Fruit fly (Drosophila melanogaster) whole organism, embryonic: Measurements from ENCODE around the gene CG12516.

Experiments
- Bteb2 ChIP-seq: fragments of 200-800 bp; sonication (Bioruptor generic); optimal IDR thresholded peaks from 2 replicates; lab custom pipeline; 2016; ENCODE audit warnings: missing biosample characterization, missing genetic modification characterization
- CG10267 ChIP-seq: fragments of 200-800 bp; sonication (Bioruptor generic); optimal IDR thresholded peaks from 2 replicates; lab custom pipeline; 2018; ENCODE audit warnings: missing biosample characterization, mild to moderate bottlenecking, missing genetic modification characterization, moderate library complexity
- CG11093 ChIP-seq: fragments of 200-800 bp; sonication (Bioruptor generic); IDR thresholded peaks from 3 replicates; pipeline ENCODE4 v1.3.6; 2022; ENCODE audit warnings: missing biosample characterization, missing genetic modification characterization
- CG11504 ChIP-seq: fragments of 200-800 bp; sonication (Bioruptor generic); optimal IDR thresholded peaks from 3 replicates; lab custom pipeline; 2019; ENCODE audit warnings: missing biosample characterization, mild to moderate bottlenecking, missing genetic modification characterization, moderate library complexity
- CG12744 ChIP-seq: fragments of 200-800 bp; sonication (Bioruptor generic); optimal IDR thresholded peaks from 2 replicates; lab custom pipeline; 2016; ENCODE audit warnings: missing biosample characterization, missing genetic modification characterization
- CG14710 ChIP-seq: fragments of 200-800 bp; sonication (Bioruptor generic); optimal IDR thresholded peaks from 3 replicates; lab custom pipeline; 2019; ENCODE audit warnings: missing biosample characterization, mild to moderate bottlenecking, missing genetic modification characterization, moderate library complexity
- CG15269 ChIP-seq: fragments of 200-800 bp; sonication (Bioruptor generic); optimal IDR thresholded peaks from 2 replicates; lab custom pipeline; 2018; ENCODE audit warnings: missing biosample characterization, mild to moderate bottlenecking, missing genetic modification characterization, moderate library complexity
- CG17186 ChIP-seq: fragments of 200-800 bp; sonication (Bioruptor generic); optimal IDR thresholded peaks from 3 replicates; lab custom pipeline; 2017; ENCODE audit warnings: missing biosample characterization, missing genetic modification reagents, missing genetic modification characterization
- CG31388 ChIP-seq: fragments of 200-800 bp; sonication (Bioruptor generic); optimal IDR thresholded peaks from 2 replicates; lab custom pipeline; 2016; ENCODE audit warnings: missing biosample characterization, missing genetic modification characterization
- CG32532 ChIP-seq: fragments of 200-800 bp; sonication (Bioruptor generic); IDR thresholded peaks from 2 replicates; pipeline ENCODE4 v1.3.6; 2022; ENCODE audit warnings: missing biosample characterization, missing genetic modification characterization
- CG33213 ChIP-seq: fragments of 200-800 bp; sonication (Bioruptor generic); optimal IDR thresholded peaks from 3 replicates; lab custom pipeline; 2016; ENCODE audit warnings: missing biosample characterization, missing genetic modification characterization
- CG34224 ChIP-seq: fragments of 200-800 bp; sonication (Bioruptor generic); IDR thresholded peaks from 3 replicates; pipeline ENCODE4 v1.3.6; 2022; ENCODE audit warnings: missing biosample characterization, missing genetic modification characterization; ENCODE audit not compliant: partially characterized antibody
- CG4424 ChIP-seq: fragments of 200-800 bp; sonication (Bioruptor generic); optimal IDR thresholded peaks from 3 replicates; lab custom pipeline; 2016; ENCODE audit warnings: missing biosample characterization, missing genetic modification characterization
- CG5180 ChIP-seq: fragments of 200-800 bp; sonication (Bioruptor generic); optimal IDR thresholded peaks from 3 replicates; lab custom pipeline; 2017; ENCODE audit warnings: missing biosample characterization, missing genetic modification characterization, mild to moderate bottlenecking, moderate library complexity, missing genetic modification reagents
- CG6654 ChIP-seq: fragments of 200-800 bp; sonication (Bioruptor generic); optimal IDR thresholded peaks from 2 replicates; lab custom pipeline; 2017; ENCODE audit warnings: missing biosample characterization, mild to moderate bottlenecking, missing genetic modification characterization
- CG6689 ChIP-seq: fragments of 200-800 bp; sonication (Bioruptor generic); IDR thresholded peaks from 2 replicates; pipeline ENCODE4 v1.3.6; 2022; ENCODE audit warnings: missing biosample characterization, missing genetic modification characterization
- Camta ChIP-seq: fragments of 200-800 bp; sonication (Bioruptor generic); optimal IDR thresholded peaks from 2 replicates; lab custom pipeline; 2016; ENCODE audit warnings: missing biosample characterization, missing genetic modification characterization
- Dbx ChIP-seq: fragments of 200-800 bp; sonication (Bioruptor generic); IDR thresholded peaks from 3 replicates; pipeline ENCODE4 v1.3.6; 2022; ENCODE audit warnings: missing biosample characterization, missing genetic modification characterization
- E2f1 ChIP-seq: fragments of 200-800 bp; sonication (Bioruptor generic); IDR thresholded peaks from 2 replicates; pipeline ENCODE4 v1.3.6; 2022; ENCODE audit warnings: missing biosample characterization, missing genetic modification characterization
- Fer1 ChIP-seq: fragments of 200-800 bp; sonication (Bioruptor generic); optimal IDR thresholded peaks from 2 replicates; lab custom pipeline; 2017; ENCODE audit warnings: missing biosample characterization, mild to moderate bottlenecking, missing genetic modification characterization
- Gsc ChIP-seq: fragments of 200-800 bp; sonication (Bioruptor generic); IDR thresholded peaks from 2 replicates; pipeline ENCODE4 v1.3.6; 2022; ENCODE audit warnings: missing biosample characterization, missing genetic modification characterization
- HLH54F ChIP-seq: fragments of 200-800 bp; sonication (Bioruptor generic); optimal IDR thresholded peaks from 3 replicates; lab custom pipeline; 2016; ENCODE audit warnings: missing biosample characterization, missing genetic modification characterization
- HLHmδ ChIP-seq: fragments of 200-800 bp; sonication (Bioruptor generic); optimal IDR thresholded peaks from 2 replicates; lab custom pipeline; 2018; ENCODE audit warnings: missing biosample characterization, mild to moderate bottlenecking, missing genetic modification characterization, moderate library complexity
- Hand ChIP-seq: fragments of 200-800 bp; sonication (Bioruptor generic); optimal IDR thresholded peaks from 2 replicates; lab custom pipeline; 2017; ENCODE audit warnings: mild to moderate bottlenecking, missing biosample characterization, missing genetic modification reagents, missing genetic modification characterization
- HmgZ ChIP-seq: fragments of 200-800 bp; sonication (Bioruptor generic); optimal IDR thresholded peaks from 2 replicates; lab custom pipeline; 2018; ENCODE audit warnings: missing biosample characterization, mild to moderate bottlenecking, missing genetic modification characterization
- Hmx ChIP-seq: fragments of 200-800 bp; sonication (Bioruptor generic); optimal IDR thresholded peaks from 2 replicates; lab custom pipeline; 2016; ENCODE audit warnings: missing biosample characterization, missing genetic modification characterization
- Med ChIP-seq: fragments of 200-800 bp; sonication (Bioruptor generic); peaks from one replicate; lab custom pipeline; 2016; ENCODE audit warnings: missing biosample characterization, missing genetic modification characterization, mild to moderate bottlenecking, inconsistent platforms, moderate library complexity
- Nf-YC ChIP-seq: fragments of 200-800 bp; optimal IDR thresholded peaks from 3 replicates; lab custom pipeline; 2019; ENCODE audit warnings: missing biosample characterization, mild to moderate bottlenecking, missing genetic modification characterization, moderate library complexity
- Poxn ChIP-seq: fragments of 200-800 bp; sonication (Bioruptor generic); IDR thresholded peaks from 2 replicates; pipeline ENCODE4 v1.3.6; 2022; ENCODE audit warnings: missing biosample characterization, missing genetic modification characterization
- Tbp ChIP-seq: fragments of >200 bp; optimal IDR thresholded peaks from 2 replicates; lab custom pipeline; 2018; ENCODE audit warnings: missing biosample characterization, missing genetic modification characterization
- Xrp1 ChIP-seq: fragments of 200-800 bp; sonication (Bioruptor generic); IDR thresholded peaks from 2 replicates; pipeline ENCODE4 v1.3.6; 2022; ENCODE audit warnings: missing biosample characterization, missing genetic modification characterization
- YL-1 ChIP-seq: fragments of 200-800 bp; sonication (Bioruptor generic); optimal IDR thresholded peaks from 3 replicates; lab custom pipeline; 2017; ENCODE audit warnings: missing biosample characterization, mild to moderate bottlenecking, missing genetic modification characterization
- abd-A ChIP-seq: fragments of 200-800 bp; sonication (Bioruptor generic); optimal IDR thresholded peaks from 3 replicates; lab custom pipeline; 2019; ENCODE audit warnings: missing biosample characterization, mild to moderate bottlenecking, missing genetic modification characterization, moderate library complexity
- ara ChIP-seq: fragments of 200-800 bp; sonication (Bioruptor generic); IDR thresholded peaks from 2 replicates; pipeline ENCODE4 v1.3.6; 2022; ENCODE audit warnings: missing biosample characterization, missing genetic modification characterization
- ash1 ChIP-seq: fragments of 200-800 bp; sonication (Bioruptor generic); optimal IDR thresholded peaks from 2 replicates; lab custom pipeline; 2018; ENCODE audit warnings: missing biosample characterization, mild to moderate bottlenecking, missing genetic modification characterization
- croc ChIP-seq: fragments of 200-800 bp; sonication (Bioruptor generic); conservative IDR thresholded peaks from 3 replicates; pipeline ENCODE4 v1.3.6; 2022; ENCODE audit warnings: missing biosample characterization, missing genetic modification characterization
- crol ChIP-seq: fragments of 200-800 bp; sonication (Bioruptor generic); IDR thresholded peaks from 2 replicates; pipeline ENCODE4 v1.3.6; 2022; ENCODE audit warnings: missing biosample characterization, missing genetic modification characterization
- en ChIP-seq: fragments of 200-800 bp; sonication (Bioruptor generic); optimal IDR thresholded peaks from 2 replicates; lab custom pipeline; 2016; ENCODE audit warnings: missing biosample characterization, missing genetic modification characterization
- esg ChIP-seq: fragments of 200-800 bp; sonication (Bioruptor generic); conservative IDR thresholded peaks from 2 replicates; pipeline ENCODE4 v1.3.6; 2022; ENCODE audit warnings: missing biosample characterization, missing genetic modification characterization
- fd102C ChIP-seq: fragments of 200-800 bp; sonication (Bioruptor generic); optimal IDR thresholded peaks from 2 replicates; lab custom pipeline; 2018; ENCODE audit warnings: missing biosample characterization, mild to moderate bottlenecking, missing genetic modification characterization, moderate library complexity
- gcm2 ChIP-seq: fragments of 200-800 bp; sonication (Bioruptor generic); optimal IDR thresholded peaks from 2 replicates; lab custom pipeline; 2016; ENCODE audit warnings: missing biosample characterization, missing genetic modification characterization
- gt ChIP-seq: fragments of 200-800 bp; sonication (Bioruptor generic); IDR thresholded peaks from 2 replicates; pipeline ENCODE4 v1.3.6; 2022; ENCODE audit warnings: missing biosample characterization, missing genetic modification characterization
- ind ChIP-seq: fragments of 200-800 bp; sonication (Bioruptor generic); optimal IDR thresholded peaks from 3 replicates; lab custom pipeline; 2016; ENCODE audit warnings: missing biosample characterization, missing genetic modification characterization
- nerfin-2 ChIP-seq: fragments of 200-800 bp; sonication (Bioruptor generic); IDR thresholded peaks from 2 replicates; pipeline ENCODE4 v1.3.6; 2022; ENCODE audit warnings: missing biosample characterization, missing genetic modification characterization; ENCODE audit not compliant: partially characterized antibody
- oc ChIP-seq: fragments of 200-800 bp; sonication (Bioruptor generic); optimal IDR thresholded peaks from 2 replicates; lab custom pipeline; 2018; ENCODE audit warnings: missing biosample characterization, mild to moderate bottlenecking, missing genetic modification characterization, moderate library complexity
- onecut ChIP-seq: fragments of 200-800 bp; sonication (Bioruptor generic); IDR thresholded peaks from 2 replicates; pipeline ENCODE4 v1.3.6; 2022; ENCODE audit warnings: missing biosample characterization, missing genetic modification characterization
- org-1 ChIP-seq: fragments of 200-800 bp; sonication (Bioruptor generic); optimal IDR thresholded peaks from 2 replicates; lab custom pipeline; 2017; ENCODE audit warnings: missing biosample characterization, missing genetic modification characterization
- pan ChIP-seq, 4 experiments: fragments of >200 bp in 3 of 4; fragments of 200-800 bp in 1 of 4; sonication (Bioruptor generic) in 1 of 4; optimal IDR thresholded peaks in 3 of 4; IDR thresholded peaks in 1 of 4; 2 replicates each; pipeline versions ENCODE4 v1.3.6 to Lab custom; 2017 to 2022; ENCODE audit warnings: missing biosample characterization in 2 of 4, missing genetic modification characterization in 2 of 4, mixed read lengths in 1 of 4
- peb ChIP-seq: fragments of 200-800 bp; sonication (Bioruptor generic); IDR thresholded peaks from 2 replicates; pipeline ENCODE4 v1.3.6; 2022; ENCODE audit warnings: missing biosample characterization, missing genetic modification characterization
- pzg ChIP-seq: fragments of 200-800 bp; sonication (Bioruptor generic); optimal IDR thresholded peaks from 3 replicates; lab custom pipeline; 2018; ENCODE audit warnings: missing biosample characterization, mild to moderate bottlenecking, missing genetic modification characterization, moderate library complexity
- slbo ChIP-seq: fragments of 200-800 bp; sonication (Bioruptor generic); IDR thresholded peaks from 2 replicates; pipeline ENCODE4 v1.3.6; 2022; ENCODE audit warnings: missing biosample characterization, missing genetic modification characterization
- wek ChIP-seq: fragments of 200-800 bp; sonication (Bioruptor generic); optimal IDR thresholded peaks from 3 replicates; lab custom pipeline; 2018; ENCODE audit warnings: missing biosample characterization, mild to moderate bottlenecking, missing genetic modification characterization, moderate library complexity

The CG12516 gene

dm6 chr3R:28297513-28297912 is 6.9 kb downstream of the CG12516 start (continued):
- no peak for TF ChIP-seq Camta
- TF ChIP-seq CG17186 = no peak
- no peak for TF ChIP-seq Xrp1 (GFP tag; lab: Robert Waterston, UW)
- peak; percentile 52 for TF ChIP-seq slbo (GFP tag; lab: Robert Waterston, UW)
- no peak for TF ChIP-seq HmgZ (tag; lab: Kevin White, UChicago)
- no peak for TF ChIP-seq E2f1 (GFP tag; lab: Robert Waterston, UW)
- TF ChIP-seq Fer1 (GFP tag; lab: Kevin White, UChicago) = no peak
- no peak for TF ChIP-seq esg (GFP tag; lab: Robert Waterston, UW)
- no peak for TF ChIP-seq en
- TF ChIP-seq Gsc (GFP tag; lab: Robert Waterston, UW) = no peak
- TF ChIP-seq fd102C (GFP tag; lab: Kevin White, UChicago) = no peak
- no peak for TF ChIP-seq CG4424 (GFP tag; lab: Kevin White, UChicago)
- TF ChIP-seq abd-A (tag; lab: Kevin White, UChicago) = no peak
- TF ChIP-seq CG10267 (tag; lab: Kevin White, UChicago) = no peak
- no peak for TF ChIP-seq gcm2 (GFP tag; lab: Kevin White, UChicago)
- TF ChIP-seq HLHmδ = no peak
- TF ChIP-seq pzg = no peak
- TF ChIP-seq CG6654 (GFP tag; lab: Kevin White, UChicago) = no peak
- no peak for TF ChIP-seq pan (optimal IDR thresholded peaks at IDR 0.05; lab: Kevin White, UChicago)
- peak in 1 of 2 experiments; percentile 47 for TF ChIP-seq pan (GFP tag; optimal IDR thresholded peaks at IDR 0.05 in 1 of 2, IDR thresholded peaks at IDR 0.05 in 1 of 2)
- no peak for TF ChIP-seq Hmx (GFP tag; lab: Kevin White, UChicago)
- no peak for TF ChIP-seq Poxn (GFP tag; lab: Robert Waterston, UW)
- no peak for TF ChIP-seq Nf-YC (tag; lab: Kevin White, UChicago)
- TF ChIP-seq Dbx (GFP tag; lab: Robert Waterston, UW) = peak; percentile 32; the same call in 1 of the 3 replicates
- TF ChIP-seq CG32532 (GFP tag; lab: Robert Waterston, UW) = peak; percentile 52; the same call in 1 of the 2 replicates
- TF ChIP-seq Hand (GFP tag; lab: Kevin White, UChicago) = peak; percentile 16
- TF ChIP-seq HLH54F (GFP tag; lab: Kevin White, UChicago) = no peak
- peak; percentile 30 for TF ChIP-seq CG15269 (tag; lab: Kevin White, UChicago)
- peak; percentile 64 for TF ChIP-seq Med (GFP tag; lab: Kevin White, UChicago)
- TF ChIP-seq CG5180 (GFP tag; lab: Kevin White, UChicago) = no peak
- no peak for TF ChIP-seq ash1 (GFP tag; lab: Kevin White, UChicago)
- TF ChIP-seq Bteb2 (GFP tag; lab: Kevin White, UChicago) = no peak
- TF ChIP-seq croc (GFP tag; lab: Robert Waterston, UW) = no peak
- TF ChIP-seq onecut (GFP tag; lab: Robert Waterston, UW) = no peak
- no peak for TF ChIP-seq YL-1 (GFP tag; lab: Kevin White, UChicago)
- no peak for TF ChIP-seq CG33213 (GFP tag; lab: Kevin White, UChicago)
- no peak for TF ChIP-seq oc
- no peak for TF ChIP-seq Tbp
- TF ChIP-seq CG12744 (GFP tag; lab: Kevin White, UChicago) = no peak
- TF ChIP-seq CG11504 (tag; lab: Kevin White, UChicago) = peak; percentile 38
- TF ChIP-seq ara = no peak
- no peak for TF ChIP-seq CG11093 (GFP tag; lab: Robert Waterston, UW)
- TF ChIP-seq ind (GFP tag; lab: Kevin White, UChicago) = peak; percentile 4
- no peak for TF ChIP-seq CG34224 (GFP tag; lab: Robert Waterston, UW)
- no peak for TF ChIP-seq nerfin-2 (GFP tag; lab: Robert Waterston, UW)
- TF ChIP-seq org-1 (GFP tag; lab: Kevin White, UChicago) = peak; percentile 24
- TF ChIP-seq CG14710 (tag; lab: Kevin White, UChicago) = no peak
- TF ChIP-seq wek (GFP tag; lab: Kevin White, UChicago) = no peak
- no peak for TF ChIP-seq peb (GFP tag; lab: Robert Waterston, UW)
- 0 out of 2 replicates have a peak, but pooled peaks have one; percentile 43 for TF ChIP-seq CG6689
- no peak for TF ChIP-seq crol (GFP tag; lab: Robert Waterston, UW)
- no peak for TF ChIP-seq CG31388
- no peak for TF ChIP-seq gt (GFP tag; lab: Robert Waterston, UW)
